Fruit fly (Drosophila melanogaster) whole organism, wandering third instar larva: ENCODE measurements around the gene frc.

Source experiments
- Abd-B ChIP-seq: fragments of >200 bp; optimal IDR thresholded peaks from 2 replicates; lab custom pipeline; 2017; ENCODE audit warnings: missing biosample characterization, missing genetic modification characterization
- CG9705 ChIP-seq: fragments of 200-800 bp; sonication (Bioruptor generic); optimal IDR thresholded peaks from 2 replicates; lab custom pipeline; 2018; ENCODE audit warnings: missing biosample characterization, mild to moderate bottlenecking, missing genetic modification characterization
- CrebA ChIP-seq: fragments of 200-800 bp; sonication (Bioruptor generic); optimal IDR thresholded peaks from 2 replicates; lab custom pipeline; 2016; ENCODE audit warnings: missing biosample characterization, mild to moderate bottlenecking, missing genetic modification characterization, borderline replicate concordance
- Dfd ChIP-seq: fragments of >200 bp; optimal IDR thresholded peaks from 2 replicates; lab custom pipeline; 2017; ENCODE audit warnings: missing biosample characterization, missing genetic modification characterization
- Dif ChIP-seq: fragments of 200-275, 200-300 bp; sonication (Bioruptor generic); optimal IDR thresholded peaks from 2 replicates; lab custom pipeline; 2018; ENCODE audit warnings: missing biosample characterization, missing genetic modification characterization; ENCODE audit not compliant: partially characterized antibody
- HLH106 ChIP-seq: fragments of 200-800 bp; optimal IDR thresholded peaks from 3 replicates; lab custom pipeline; 2019; ENCODE audit warnings: missing biosample characterization, mild to moderate bottlenecking, missing genetic modification characterization, moderate library complexity
- Hnf4 ChIP-seq: fragments of 200-800 bp; sonication (Bioruptor generic); optimal IDR thresholded peaks from 2 replicates; lab custom pipeline; 2016; ENCODE audit warnings: missing biosample characterization, mild to moderate bottlenecking, missing genetic modification characterization
- Hr78 ChIP-seq: fragments of >200 bp; optimal IDR thresholded peaks from 2 replicates; lab custom pipeline; 2017; ENCODE audit warnings: missing biosample characterization, missing genetic modification characterization
- Jra ChIP-seq: sonication (Bioruptor generic); optimal IDR thresholded peaks from 2 replicates; lab custom pipeline; 2016; ENCODE audit warnings: missing biosample characterization, missing genetic modification characterization
- Mio ChIP-seq: sonication (Bioruptor generic); optimal IDR thresholded peaks from 2 replicates; lab custom pipeline; 2016; ENCODE audit warnings: missing biosample characterization, missing genetic modification characterization
- Myc ChIP-seq: fragments of >200 bp; optimal IDR thresholded peaks from 2 replicates; lab custom pipeline; 2017
- OdsH ChIP-seq: fragments of 200-800 bp; sonication (Bioruptor generic); optimal IDR thresholded peaks from 2 replicates; lab custom pipeline; 2016; ENCODE audit warnings: missing biosample characterization, mild to moderate bottlenecking, missing genetic modification characterization
- Sp1 ChIP-seq: fragments of 200-800 bp; sonication (Bioruptor generic); optimal IDR thresholded peaks from 3 replicates; lab custom pipeline; 2019; ENCODE audit warnings: missing biosample characterization, mild to moderate bottlenecking, missing genetic modification characterization, moderate library complexity
- br ChIP-seq: fragments of 200-800 bp; sonication (Bioruptor generic); optimal IDR thresholded peaks from 2 replicates; lab custom pipeline; 2016; ENCODE audit warnings: missing biosample characterization, missing genetic modification characterization
- brk ChIP-seq: fragments of 200-800 bp; sonication (Bioruptor generic); optimal IDR thresholded peaks from 2 replicates; lab custom pipeline; 2016; ENCODE audit warnings: missing biosample characterization, mild to moderate bottlenecking, missing genetic modification characterization
- dl ChIP-seq, 2 experiments: fragments of 175-275, 200-275 bp in 1 of 2; fragments of 200-275 bp in 1 of 2; sonication (Bioruptor generic); optimal IDR thresholded peaks; lab custom pipeline; 2018; ENCODE audit warnings: mild to moderate bottlenecking in 2 of 2, missing biosample characterization in 2 of 2, missing genetic modification characterization in 2 of 2, moderate library complexity in 2 of 2; ENCODE audit not compliant: partially characterized antibody in 2 of 2, insufficient read depth in 1 of 2
- dmrt93B ChIP-seq: fragments of 200-800 bp; sonication (Bioruptor generic); optimal IDR thresholded peaks from 2 replicates; lab custom pipeline; 2018; ENCODE audit warnings: missing biosample characterization, mild to moderate bottlenecking, missing genetic modification characterization
- ey ChIP-seq: fragments of 200-800 bp; sonication (Bioruptor generic); optimal IDR thresholded peaks from 2 replicates; lab custom pipeline; 2016; ENCODE audit warnings: missing biosample characterization, missing genetic modification characterization
- foxo ChIP-seq, 2 experiments: fragments of 200-800 bp; sonication (Bioruptor generic); optimal IDR thresholded peaks; 2 replicates in 1 of 2; 3 replicates in 1 of 2; lab custom pipeline; 2016 to 2017; ENCODE audit warnings: missing biosample characterization in 2 of 2, missing genetic modification characterization in 2 of 2
- fru ChIP-seq: fragments of 200-800 bp; sonication (Bioruptor generic); optimal IDR thresholded peaks from 3 replicates; lab custom pipeline; 2016; ENCODE audit warnings: missing biosample characterization, mild to moderate bottlenecking, missing genetic modification characterization
- h ChIP-seq: fragments of 200-800 bp; sonication (Bioruptor generic); optimal IDR thresholded peaks from 3 replicates; lab custom pipeline; 2016; ENCODE audit warnings: missing biosample characterization, mild to moderate bottlenecking, missing genetic modification characterization
- jim ChIP-seq: fragments of 175-275, 200-325 bp; sonication (Bioruptor generic); optimal IDR thresholded peaks from 2 replicates; lab custom pipeline; 2016; ENCODE audit warnings: missing biosample characterization, mild to moderate bottlenecking, missing genetic modification characterization
- lola ChIP-seq: fragments of >200 bp; optimal IDR thresholded peaks from 2 replicates; lab custom pipeline; 2017; ENCODE audit warnings: missing biosample characterization, missing genetic modification characterization
- sage ChIP-seq: fragments of 200-800 bp; sonication (Bioruptor generic); optimal IDR thresholded peaks from 2 replicates; lab custom pipeline; 2016; ENCODE audit warnings: missing biosample characterization, mild to moderate bottlenecking, missing genetic modification characterization
- sv ChIP-seq: fragments of 200-800 bp; sonication (Bioruptor generic); optimal IDR thresholded peaks from 3 replicates; lab custom pipeline; 2016; ENCODE audit warnings: missing biosample characterization, missing genetic modification characterization
- tai ChIP-seq: sonication (Bioruptor generic); optimal IDR thresholded peaks from 2 replicates; lab custom pipeline; 2016; ENCODE audit warnings: missing biosample characterization, missing genetic modification characterization
- usp ChIP-seq: fragments of >200 bp; optimal IDR thresholded peaks from 2 replicates; lab custom pipeline; 2017; ENCODE audit warnings: missing biosample characterization, missing genetic modification characterization
- woc ChIP-seq: sonication (Bioruptor generic); optimal IDR thresholded peaks from 2 replicates; lab custom pipeline; 2016; ENCODE audit warnings: missing biosample characterization, mild to moderate bottlenecking, missing genetic modification characterization

The frc gene

dm6 chr3L:17461369-17462012 is 28.5 kb upstream of the frc start:
- no peak for TF ChIP-seq jim (GFP tag; lab: Kevin White, UChicago)
- TF ChIP-seq Hnf4 (GFP tag; lab: Kevin White, UChicago) = no peak
- no peak for TF ChIP-seq foxo (GFP tag; optimal IDR thresholded peaks at IDR 0.05; lab: Kevin White, UChicago)
- no peak for TF ChIP-seq Sp1 (GFP tag; lab: Kevin White, UChicago)
- TF ChIP-seq OdsH (GFP tag; lab: Kevin White, UChicago) = no peak
- TF ChIP-seq brk = no peak
- TF ChIP-seq HLH106 (tag; lab: Kevin White, UChicago) = no peak
- TF ChIP-seq Myc (lab: Kevin White, UChicago) = no peak
- no peak for TF ChIP-seq fru (GFP tag; lab: Kevin White, UChicago)
- TF ChIP-seq CrebA (GFP tag; lab: Kevin White, UChicago) = no peak
- no peak for TF ChIP-seq lola (GFP tag; lab: Kevin White, UChicago)
- TF ChIP-seq dmrt93B (GFP tag; lab: Kevin White, UChicago) = no peak
- no peak for TF ChIP-seq Jra
- TF ChIP-seq, all 38 proteins: peak for 0

dm6 chr3L:17458856-17459518 is 26.0 kb upstream of the frc start:
- TF ChIP-seq Dif (GFP tag; lab: Kevin White, UChicago) (no peak), ey (no peak), Abd-B (GFP tag; lab: Kevin White, UChicago) (no peak), dl (GFP tag; optimal IDR thresholded peaks at IDR 0.05; lab: Kevin White, UChicago; ENCODE audit: insufficient read depth in 1 of 2, partially characterized antibody in 2 of 2) (no peak), Hr78 (GFP tag; lab: Kevin White, UChicago) (no peak), Jra (no peak), h (GFP tag; lab: Kevin White, UChicago) (no peak)
- TF ChIP-seq, all 38 proteins: peak for 0

- no peak for TF ChIP-seq brk
- no peak for TF ChIP-seq foxo (GFP tag; optimal IDR thresholded peaks at IDR 0.05; lab: Kevin White, UChicago)
- no peak for TF ChIP-seq Sp1 (GFP tag; lab: Kevin White, UChicago)
- TF ChIP-seq woc (GFP tag; lab: Kevin White, UChicago) = no peak
- no peak for TF ChIP-seq tai (GFP tag; lab: Kevin White, UChicago)
- TF ChIP-seq Hr78 (GFP tag; lab: Kevin White, UChicago) = no peak
- TF ChIP-seq dl (GFP tag; optimal IDR thresholded peaks at IDR 0.05; lab: Kevin White, UChicago; ENCODE audit: insufficient read depth in 1 of 2, partially characterized antibody in 2 of 2) = no peak
- TF ChIP-seq Mio (GFP tag; lab: Kevin White, UChicago) = no peak
- TF ChIP-seq br = no peak
- TF ChIP-seq OdsH (GFP tag; lab: Kevin White, UChicago) = no peak
- TF ChIP-seq, all 38 proteins: peak for 0
Observed at dm6 chr3L:17457695-17458242, 24.8 kb upstream of the frc start.

dm6 chr3L:17447881-17448280 is 14.9 kb upstream of the frc start:
- TF ChIP-seq Hr78 (GFP tag; lab: Kevin White, UChicago) = no peak
- no peak for TF ChIP-seq brk
- no peak for TF ChIP-seq lola (GFP tag; lab: Kevin White, UChicago)

dm6 chr3L:17445629-17446431 is 12.8 kb upstream of the frc start:
- TF ChIP-seq sv (GFP tag; lab: Kevin White, UChicago) (no peak), Dfd (GFP tag; lab: Kevin White, UChicago) (peak; percentile 82), lola (GFP tag; lab: Kevin White, UChicago) (no peak), Myc (lab: Kevin White, UChicago) (no peak)
- TF ChIP-seq, all 38 proteins: peak for 1

- TF ChIP-seq CG9705 (GFP tag; lab: Kevin White, UChicago) (no peak), fru (GFP tag; lab: Kevin White, UChicago) (no peak), Myc (lab: Kevin White, UChicago) (no peak), usp (GFP tag; lab: Kevin White, UChicago) (no peak), woc (GFP tag; lab: Kevin White, UChicago) (no peak), Sp1 (GFP tag; lab: Kevin White, UChicago) (no peak), Hnf4 (GFP tag; lab: Kevin White, UChicago) (no peak), OdsH (GFP tag; lab: Kevin White, UChicago) (no peak), sage (no peak), h (GFP tag; lab: Kevin White, UChicago) (no peak)
Observed at dm6 chr3L:17444569-17444968, 11.6 kb upstream of the frc start.
